Worm (Caenorhabditis elegans) whole organism, early embryonic: ENCODE data around the gene C28A5.1.

Source experiments
- B0310.2 ChIP-seq: sonication (generic microtip); optimal IDR thresholded peaks from 2 replicates; lab custom pipeline; 2016; ENCODE audit warnings: mild to moderate bottlenecking, missing genetic modification characterization, missing compliant biosample characterization
- F13C5.2 ChIP-seq: sonication (generic microtip); optimal IDR thresholded peaks from 2 replicates; lab custom pipeline; 2017; ENCODE audit warnings: mild to moderate bottlenecking, missing genetic modification characterization, inconsistent platforms, missing compliant biosample characterization
- aly-1 ChIP-seq: sonication (generic microtip); optimal IDR thresholded peaks from 2 replicates; lab custom pipeline; 2016; ENCODE audit warnings: missing genetic modification characterization, missing compliant biosample characterization
- ama-1 ChIP-seq: fragments of 150-350 bp; optimal IDR thresholded peaks from 2 replicates; lab custom pipeline; 2014
- ceh-13 ChIP-seq: fragments of 200-800 bp; sonication (Bioruptor generic); optimal IDR thresholded peaks from 2 replicates; lab custom pipeline; 2018; ENCODE audit warnings: mild to moderate bottlenecking, missing genetic modification characterization, missing compliant biosample characterization
- ceh-36 ChIP-seq: sonication (generic microtip); optimal IDR thresholded peaks from 2 replicates; lab custom pipeline; 2016; ENCODE audit warnings: missing genetic modification characterization, inconsistent platforms, missing compliant biosample characterization
- ets-7 ChIP-seq: sonication (generic microtip); optimal IDR thresholded peaks from 2 replicates; lab custom pipeline; 2016; ENCODE audit warnings: missing genotype, missing genetic modification characterization, missing compliant biosample characterization
- flt-1 ChIP-seq: fragments of 200-800 bp; sonication (Bioruptor generic); IDR thresholded peaks from 2 replicates; pipeline ENCODE4 v1.3.6; 2022; ENCODE audit warnings: missing genetic modification characterization, missing compliant biosample characterization
- hmbx-1 ChIP-seq: sonication (generic microtip); optimal IDR thresholded peaks from 2 replicates; lab custom pipeline; 2016; ENCODE audit warnings: mild to moderate bottlenecking, missing genetic modification characterization, missing compliant biosample characterization
- hmg-4 ChIP-seq: fragments of 200-800 bp; sonication (Bioruptor generic); optimal IDR thresholded peaks from 2 replicates; lab custom pipeline; 2018; ENCODE audit warnings: mild to moderate bottlenecking, missing genetic modification characterization, missing compliant biosample characterization
- hnd-1 ChIP-seq: sonication (generic microtip); optimal IDR thresholded peaks from 2 replicates; lab custom pipeline; 2016; ENCODE audit warnings: missing genetic modification characterization, missing compliant biosample characterization
- pes-1 ChIP-seq: fragments of 200-800 bp; sonication (Bioruptor generic); IDR thresholded peaks from 2 replicates; pipeline ENCODE4 v1.3.6; 2022; ENCODE audit warnings: missing genetic modification reagents, missing genetic modification characterization, missing compliant biosample characterization
- scrt-1 ChIP-seq: fragments of 200-800 bp; sonication (Bioruptor generic); IDR thresholded peaks from 2 replicates; pipeline ENCODE4 v1.3.6; 2022; ENCODE audit warnings: missing genetic modification characterization, missing compliant biosample characterization
- sea-1 ChIP-seq: fragments of 200-800 bp; sonication (Bioruptor generic); conservative IDR thresholded peaks from 2 replicates; pipeline ENCODE4 v1.3.6; 2022; ENCODE audit warnings: missing genetic modification characterization, missing compliant biosample characterization
- tbx-11 ChIP-seq: fragments of 200-800 bp; sonication (Bioruptor generic); IDR thresholded peaks from 2 replicates; pipeline ENCODE4 v1.3.6; 2022; ENCODE audit warnings: missing genetic modification characterization, missing compliant biosample characterization
- tbx-37 ChIP-seq: fragments of 200-800 bp; sonication (Bioruptor generic); conservative IDR thresholded peaks from 2 replicates; pipeline ENCODE4 v1.3.6; 2022; ENCODE audit warnings: missing genetic modification reagents, missing genetic modification characterization, missing compliant biosample characterization
- tra-4 ChIP-seq: sonication (generic microtip); optimal IDR thresholded peaks from 2 replicates; lab custom pipeline; 2017; ENCODE audit warnings: missing genetic modification characterization, missing compliant biosample characterization

C28A5.1 gene

ce11 chrIII:4434294-4434781, at the start of gene C28A5.1:
Gene C28A5.1 (minus strand): TSS chrIII:4434344.
- no peak for TF ChIP-seq ama-1
- TF ChIP-seq ets-7 (tag; lab: Kevin White, UChicago): no peak
- no peak for TF ChIP-seq B0310.2
- no peak for TF ChIP-seq flt-1 (GFP tag; lab: Robert Waterston, UW)
- TF ChIP-seq sea-1 (GFP tag; lab: Robert Waterston, UW): no peak
- TF ChIP-seq ceh-36 (tag; lab: Kevin White, UChicago): no peak
- TF ChIP-seq tbx-37 (GFP tag; lab: Robert Waterston, UW): no peak
- no peak for TF ChIP-seq tra-4 (tag; lab: Kevin White, UChicago)
- no peak for TF ChIP-seq hnd-1
- TF ChIP-seq scrt-1 (GFP tag; lab: Robert Waterston, UW): no peak

- TF ChIP-seq hnd-1 (no peak), sea-1 (GFP tag; lab: Robert Waterston, UW) (no peak), F13C5.2 (tag; lab: Kevin White, UChicago) (no peak), flt-1 (GFP tag; lab: Robert Waterston, UW) (no peak), aly-1 (tag; lab: Kevin White, UChicago) (no peak), ama-1 (no peak), ceh-36 (tag; lab: Kevin White, UChicago) (no peak)
These were observed 48.8 kb upstream of the C28A5.1 start for ce11 chrIII:4482986-4483385.

DNA sequence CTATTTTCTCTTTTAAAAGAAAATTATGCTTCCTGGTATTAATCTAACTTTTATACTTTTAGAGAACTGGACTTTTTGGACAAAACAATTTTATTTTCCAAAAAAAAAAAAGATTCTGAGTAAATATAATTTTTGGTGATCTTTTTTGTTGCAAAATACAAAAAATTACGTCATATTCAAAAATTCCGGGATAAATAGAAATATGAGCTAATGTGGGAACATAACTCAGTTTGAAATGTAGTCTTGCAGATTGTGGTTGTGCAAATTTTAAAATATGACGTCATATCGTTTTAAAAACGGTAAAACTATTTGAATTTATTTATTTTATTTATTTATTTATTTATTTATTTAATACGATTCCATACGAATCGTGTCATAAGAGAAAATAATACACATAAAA, 47.6 kb upstream of the C28A5.1 start:
- TF ChIP-seq hmg-4 (GFP tag; lab: Kevin White, UChicago) (no peak), ets-7 (tag; lab: Kevin White, UChicago) (no peak), B0310.2 (no peak), hnd-1 (no peak), ama-1 (no peak), F13C5.2 (tag; lab: Kevin White, UChicago) (no peak), scrt-1 (GFP tag; lab: Robert Waterston, UW) (no peak), aly-1 (tag; lab: Kevin White, UChicago) (no peak), tbx-11 (GFP tag; lab: Robert Waterston, UW) (no peak), tra-4 (tag; lab: Kevin White, UChicago) (no peak), tbx-37 (GFP tag; lab: Robert Waterston, UW) (no peak), sea-1 (GFP tag; lab: Robert Waterston, UW) (no peak), hmbx-1 (tag; lab: Kevin White, UChicago) (no peak), ceh-36 (tag; lab: Kevin White, UChicago) (no peak), pes-1 (GFP tag; lab: Robert Waterston, UW) (no peak), flt-1 (GFP tag; lab: Robert Waterston, UW) (no peak)

ce11 chrIII:4477472-4477871, 43.3 kb upstream of the C28A5.1 start, which contains the start of gene ins-17:
Gene ins-17 (minus strand): TSS chrIII:4477572.
- no peak for TF ChIP-seq hmbx-1 (tag; lab: Kevin White, UChicago)

ce11 chrIII:4476806-4477205, 42.7 kb upstream of the C28A5.1 start:
- TF ChIP-seq ceh-36 (tag; lab: Kevin White, UChicago) (no peak), B0310.2 (no peak), ama-1 (no peak), ets-7 (tag; lab: Kevin White, UChicago) (no peak), hmg-4 (GFP tag; lab: Kevin White, UChicago) (no peak), hnd-1 (no peak), pes-1 (GFP tag; lab: Robert Waterston, UW) (no peak), flt-1 (GFP tag; lab: Robert Waterston, UW) (no peak), F13C5.2 (tag; lab: Kevin White, UChicago) (no peak), tra-4 (tag; lab: Kevin White, UChicago) (no peak)

DNA sequence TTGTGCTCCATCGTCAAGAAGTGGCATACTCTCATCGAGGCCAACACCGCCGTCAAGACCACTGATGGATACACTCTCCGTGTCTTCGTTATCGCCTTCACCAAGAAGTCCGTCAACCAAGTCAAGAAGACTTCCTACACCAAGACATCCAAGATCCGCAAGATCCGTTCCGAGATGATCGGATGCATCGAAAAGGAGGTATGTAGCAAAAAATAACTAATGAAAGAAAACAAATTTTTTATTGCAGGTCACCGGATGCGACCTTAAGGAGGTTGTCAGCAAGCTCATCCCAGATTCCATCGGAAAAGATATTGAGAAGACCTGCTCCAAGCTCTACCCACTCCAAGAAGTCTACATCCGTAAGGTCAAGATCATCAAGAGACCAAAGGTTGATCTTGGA, 42.2 kb upstream of the C28A5.1 start:
- TF ChIP-seq hmg-4 (GFP tag; lab: Kevin White, UChicago) (no peak), ama-1 (no peak), sea-1 (GFP tag; lab: Robert Waterston, UW) (no peak), tbx-11 (GFP tag; lab: Robert Waterston, UW) (no peak), ceh-13 (GFP tag; lab: Kevin White, UChicago) (no peak), pes-1 (GFP tag; lab: Robert Waterston, UW) (no peak), ceh-36 (tag; lab: Kevin White, UChicago) (no peak), aly-1 (tag; lab: Kevin White, UChicago) (no peak), scrt-1 (GFP tag; lab: Robert Waterston, UW) (no peak), F13C5.2 (tag; lab: Kevin White, UChicago) (no peak), B0310.2 (no peak), flt-1 (GFP tag; lab: Robert Waterston, UW) (no peak), tbx-37 (GFP tag; lab: Robert Waterston, UW) (no peak), hmbx-1 (tag; lab: Kevin White, UChicago) (no peak), tra-4 (tag; lab: Kevin White, UChicago) (no peak), hnd-1 (no peak), ets-7 (tag; lab: Kevin White, UChicago) (no peak)

DNA sequence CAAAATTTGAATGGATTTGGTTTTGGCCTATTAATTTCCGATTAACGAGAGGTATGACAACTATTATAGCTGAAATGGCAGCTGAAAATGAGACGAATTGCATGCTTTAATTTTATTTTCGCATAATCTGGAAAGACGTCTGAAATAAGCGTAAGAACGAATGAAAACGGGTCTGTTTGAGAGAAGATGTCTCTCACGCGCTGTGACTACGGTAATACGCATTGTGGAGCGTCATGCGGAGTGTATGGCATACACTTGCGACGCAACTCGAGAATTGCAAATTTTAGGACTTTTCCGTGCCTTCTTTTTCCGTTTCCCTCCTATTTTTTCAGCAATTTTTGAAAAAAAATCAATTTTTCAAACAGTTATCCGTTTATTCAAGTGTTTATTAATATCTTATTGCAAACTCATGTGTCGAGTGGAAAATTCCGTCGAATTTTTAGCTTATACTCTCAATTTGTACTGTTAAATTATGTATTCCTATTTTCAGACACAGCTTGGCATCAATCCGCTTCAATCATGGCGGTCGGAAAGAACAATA, 41.4 kb upstream of the C28A5.1 start, which contains the start of gene rps-1:
Gene rps-1 (plus strand): TSS at position 491 of the 541 bp plus-strand sequence.
- TF ChIP-seq tbx-37 (GFP tag; lab: Robert Waterston, UW) (no peak), scrt-1 (GFP tag; lab: Robert Waterston, UW) (no peak), tbx-11 (GFP tag; lab: Robert Waterston, UW) (peak; percentile 50; the same call in 1 of the 2 replicates), hmbx-1 (tag; lab: Kevin White, UChicago) (no peak), aly-1 (tag; lab: Kevin White, UChicago) (no peak), ama-1 (no peak), B0310.2 (peak; percentile 5), ceh-36 (tag; lab: Kevin White, UChicago) (peak; percentile 52), sea-1 (GFP tag; lab: Robert Waterston, UW) (peak; percentile 52; the same call in 1 of the 2 replicates), ceh-13 (GFP tag; lab: Kevin White, UChicago) (no peak), pes-1 (GFP tag; lab: Robert Waterston, UW) (peak; percentile 68), tra-4 (tag; lab: Kevin White, UChicago) (no peak), flt-1 (GFP tag; lab: Robert Waterston, UW) (peak; percentile 67), ets-7 (tag; lab: Kevin White, UChicago) (no peak), hnd-1 (peak; percentile 27), F13C5.2 (tag; lab: Kevin White, UChicago) (peak; percentile 92), hmg-4 (GFP tag; lab: Kevin White, UChicago) (peak; percentile 44)
